Worm (Caenorhabditis elegans) whole organism, midembryonic: ENCODE data around the gene mrpl-21.

ENCODE experiments used
- T22C8.4 ChIP-seq: fragments of 200-800 bp; sonication (Bioruptor generic); IDR thresholded peaks from 2 replicates; pipeline ENCODE4 v1.3.6; 2022; ENCODE audit warnings: missing genetic modification characterization, missing compliant biosample characterization
- cog-1 ChIP-seq: sonication (generic microtip); optimal IDR thresholded peaks from 2 replicates; lab custom pipeline; 2016; ENCODE audit warnings: missing genetic modification characterization, missing compliant biosample characterization
- flt-1 ChIP-seq: fragments of 200-800 bp; sonication (Bioruptor generic); IDR thresholded peaks from 2 replicates; pipeline ENCODE4 v1.3.6; 2022; ENCODE audit warnings: missing genetic modification characterization, missing compliant biosample characterization
- klf-2 ChIP-seq: fragments of 200-800 bp; sonication (Bioruptor generic); conservative IDR thresholded peaks from 2 replicates; pipeline ENCODE4 v1.3.6; 2022; ENCODE audit warnings: missing genetic modification reagents, missing genetic modification characterization, missing compliant biosample characterization
- med-1 ChIP-seq: sonication (generic microtip); optimal IDR thresholded peaks from 2 replicates; lab custom pipeline; 2017; ENCODE audit warnings: missing genetic modification characterization, mild to moderate bottlenecking, missing compliant biosample characterization, antibody characterized with exemption, missing genetic modification reagents; ENCODE audit not compliant: insufficient read depth
- ref-1 ChIP-seq: fragments of 200-800 bp; sonication (Bioruptor generic); conservative IDR thresholded peaks from 2 replicates; pipeline ENCODE4 v1.3.6; 2022; ENCODE audit warnings: missing genetic modification reagents, missing genetic modification characterization, missing compliant biosample characterization
- ztf-23 ChIP-seq: fragments of 200-800 bp; sonication (Bioruptor generic); IDR thresholded peaks from 2 replicates; pipeline ENCODE4 v1.3.6; 2022; ENCODE audit warnings: missing genetic modification reagents, missing genetic modification characterization, missing compliant biosample characterization
- ztf-29 ChIP-seq: fragments of 200-800 bp; sonication (Bioruptor generic); IDR thresholded peaks from 2 replicates; pipeline ENCODE4 v1.3.6; 2022; ENCODE audit warnings: missing genetic modification reagents, missing genetic modification characterization, missing compliant biosample characterization

- TF ChIP-seq flt-1 (GFP tag; lab: Robert Waterston, UW) (no peak), ztf-23 (GFP tag; lab: Robert Waterston, UW) (no peak), ref-1 (no peak), ztf-29 (GFP tag; lab: Robert Waterston, UW) (no peak), cog-1 (tag; lab: Kevin White, UChicago) (no peak), klf-2 (GFP tag; lab: Robert Waterston, UW) (no peak), T22C8.4 (no peak), med-1 (GFP tag; lab: Kevin White, UChicago) (no peak)
Measured at ce11 chrIII:4241181-4241580, 2.2 kb downstream of the mrpl-21 start.
